Fruit fly (Drosophila melanogaster): Measurements from ENCODE around the gene CG32820.

CG32820 gene

dm6 chrX:21615139-21615538 is at the start of gene CG32820:
Gene CG32820 (minus strand): TSS chrX:21615239.
- 0 out of 3 replicates have a peak, but pooled peaks have one; percentile 10 for TF ChIP-seq CG4496 (GFP tag; IDR thresholded peaks at IDR 0.05)

- TF ChIP-seq Ets98B (GFP tag; IDR thresholded peaks at IDR 0.05) = no peak
Measured at dm6 chrX:21632852-21633251, 17.8 kb upstream of the CG32820 start.

dm6 chrX:21632213-21632612 is 17.2 kb upstream of the CG32820 start:
- TF ChIP-seq CG12605 (GFP tag; IDR thresholded peaks at IDR 0.05) = no peak

- TF ChIP-seq Pif1B (GFP tag; optimal IDR thresholded peaks at IDR 0.05) (peak; percentile 59), CG34367 (tag; optimal IDR thresholded peaks at IDR 0.05) (peak; percentile 35), Pif1A (GFP tag; optimal IDR thresholded peaks at IDR 0.05) (peak; percentile 57), CG4496 (GFP tag; IDR thresholded peaks at IDR 0.05) (no peak), CG10348 (GFP tag; IDR thresholded peaks at IDR 0.05) (no peak), CG17806 (tag; optimal IDR thresholded peaks at IDR 0.05) (peak; percentile 47), CG14655 (GFP tag; optimal IDR thresholded peaks at IDR 0.05) (peak; percentile 74), rn (GFP tag; IDR thresholded peaks at IDR 0.05) (no peak), CG8159 (tag; optimal IDR thresholded peaks at IDR 0.05) (peak; percentile 65), CG8301 (tag; optimal IDR thresholded peaks at IDR 0.05) (peak; percentile 65), Ets98B (GFP tag; IDR thresholded peaks at IDR 0.05) (peak; percentile 39; the same call in 1 of the 2 replicates), CG15710 (tag; optimal IDR thresholded peaks at IDR 0.05) (peak; percentile 31)
Measured at dm6 chrX:21631452-21631851, 16.4 kb upstream of the CG32820 start.

- TF ChIP-seq CG13204 (GFP tag; optimal IDR thresholded peaks at IDR 0.05) = no peak
- no peak for TF ChIP-seq gl (tag; optimal IDR thresholded peaks at IDR 0.05)
- no peak for TF ChIP-seq fd96Ca (GFP tag; IDR thresholded peaks at IDR 0.05)
- TF ChIP-seq rn (GFP tag; IDR thresholded peaks at IDR 0.05) = no peak
- no peak for TF ChIP-seq CG14655 (GFP tag; optimal IDR thresholded peaks at IDR 0.05)
- no peak for TF ChIP-seq Pif1A (GFP tag; optimal IDR thresholded peaks at IDR 0.05)
- no peak for TF ChIP-seq CG8301 (tag; optimal IDR thresholded peaks at IDR 0.05)
- TF ChIP-seq D1 (tag; optimal IDR thresholded peaks at IDR 0.05) = no peak
- no peak for TF ChIP-seq CG4496 (GFP tag; IDR thresholded peaks at IDR 0.05)
- TF ChIP-seq CG8159 (tag; optimal IDR thresholded peaks at IDR 0.05) = no peak
- TF ChIP-seq Pif1B (GFP tag; optimal IDR thresholded peaks at IDR 0.05) = no peak
- TF ChIP-seq CG9948 (tag; optimal IDR thresholded peaks at IDR 0.05) = no peak
- no peak for TF ChIP-seq CG32121 (GFP tag; IDR thresholded peaks at IDR 0.05)
- TF ChIP-seq Ets98B (GFP tag; IDR thresholded peaks at IDR 0.05) = no peak
Measured at dm6 chrX:21630160-21630738, 15.2 kb upstream of the CG32820 start.

- peak; percentile 49 for TF ChIP-seq CG14655 (GFP tag; optimal IDR thresholded peaks at IDR 0.05)
- TF ChIP-seq CG13204 (GFP tag; optimal IDR thresholded peaks at IDR 0.05) = no peak
- peak; percentile 53 for TF ChIP-seq CG8301 (tag; optimal IDR thresholded peaks at IDR 0.05)
- TF ChIP-seq CG32121 (GFP tag; IDR thresholded peaks at IDR 0.05) = peak; percentile 60
- TF ChIP-seq fd96Ca (GFP tag; IDR thresholded peaks at IDR 0.05) = no peak; the same call in 2 of the 3 replicates
- peak; percentile 58 for TF ChIP-seq Ets98B (GFP tag; IDR thresholded peaks at IDR 0.05)
- TF ChIP-seq CG9948 (tag; optimal IDR thresholded peaks at IDR 0.05) = peak; percentile 67
- TF ChIP-seq Pif1A (GFP tag; optimal IDR thresholded peaks at IDR 0.05) = peak; percentile 74
- TF ChIP-seq CG8159 (tag; optimal IDR thresholded peaks at IDR 0.05) = peak; percentile 44
- peak; percentile 39 for TF ChIP-seq CG34367 (tag; optimal IDR thresholded peaks at IDR 0.05)
- no peak for TF ChIP-seq gl (tag; optimal IDR thresholded peaks at IDR 0.05)
- peak; percentile 50 for TF ChIP-seq Snoo (tag; optimal IDR thresholded peaks at IDR 0.05)
- TF ChIP-seq CG17806 (tag; optimal IDR thresholded peaks at IDR 0.05) = peak; percentile 72
- TF ChIP-seq rn (GFP tag; IDR thresholded peaks at IDR 0.05) = no peak
- no peak for TF ChIP-seq CG10348 (GFP tag; IDR thresholded peaks at IDR 0.05)
- peak; percentile 22 for TF ChIP-seq EcR (GFP tag; optimal IDR thresholded peaks at IDR 0.05)
- TF ChIP-seq Pif1B (GFP tag; optimal IDR thresholded peaks at IDR 0.05) = peak; percentile 76
- TF ChIP-seq CG4496 (GFP tag; IDR thresholded peaks at IDR 0.05) = no peak; the same call in 2 of the 3 replicates
- peak; percentile 27; the same call in 1 of the 2 replicates for TF ChIP-seq CG12605 (GFP tag; IDR thresholded peaks at IDR 0.05)
- peak; percentile 40 for TF ChIP-seq CG15710 (tag; optimal IDR thresholded peaks at IDR 0.05)
- peak; percentile 9 for TF ChIP-seq D1 (tag; optimal IDR thresholded peaks at IDR 0.05)
Measured at dm6 chrX:21629482-21630159, 14.6 kb upstream of the CG32820 start, which contains the start of gene DIP1. Gene DIP1 (minus strand): TSS chrX:21630148.

dm6 chrX:21623641-21624040 is 8.6 kb upstream of the CG32820 start, which contains the start of gene CG32500:
Gene CG32500 (minus strand): TSS chrX:21623750.
- TF ChIP-seq CG32121 (GFP tag; IDR thresholded peaks at IDR 0.05) (0 out of 2 replicates have a peak, but pooled peaks have one; percentile 21), CG4496 (GFP tag; IDR thresholded peaks at IDR 0.05) (0 out of 3 replicates have a peak, but pooled peaks have one; percentile 26), Ets98B (GFP tag; IDR thresholded peaks at IDR 0.05) (0 out of 2 replicates have a peak, but pooled peaks have one; percentile 13), fd96Ca (GFP tag; IDR thresholded peaks at IDR 0.05) (peak; percentile 45; the same call in 2 of the 3 replicates)

Data from whole organism, pupa.